Fruit fly (Drosophila melanogaster) whole organism, embryonic: ENCODE results near the gene CG10477.

Experiments
- Atf6 ChIP-seq: fragments of 200-800 bp; sonication (Bioruptor generic); IDR thresholded peaks from 2 replicates; pipeline ENCODE4 v1.3.6; 2022; ENCODE audit warnings: missing biosample characterization, missing genetic modification characterization
- C15 ChIP-seq: fragments of 200-800 bp; sonication (Bioruptor generic); IDR thresholded peaks from 3 replicates; pipeline ENCODE4 v1.3.6; 2022; ENCODE audit warnings: missing biosample characterization, missing genetic modification characterization
- CG11504 ChIP-seq: fragments of 200-800 bp; sonication (Bioruptor generic); optimal IDR thresholded peaks from 3 replicates; lab custom pipeline; 2019; ENCODE audit warnings: missing biosample characterization, mild to moderate bottlenecking, missing genetic modification characterization, moderate library complexity
- CG16815 ChIP-seq: fragments of 200-800 bp; sonication (Bioruptor generic); optimal IDR thresholded peaks from 3 replicates; lab custom pipeline; 2017; ENCODE audit warnings: missing biosample characterization, mild to moderate bottlenecking, missing genetic modification characterization
- CG17568 ChIP-seq: fragments of 200-800 bp; sonication (Bioruptor generic); optimal IDR thresholded peaks from 2 replicates; lab custom pipeline; 2018; ENCODE audit warnings: missing biosample characterization, mild to moderate bottlenecking, missing genetic modification characterization, moderate library complexity
- CG18764 ChIP-seq: fragments of 200-800 bp; sonication (Bioruptor generic); optimal IDR thresholded peaks from 3 replicates; lab custom pipeline; 2016; ENCODE audit warnings: missing biosample characterization, missing genetic modification characterization
- CG30020 ChIP-seq: fragments of 200-800 bp; optimal IDR thresholded peaks from 2 replicates; lab custom pipeline; 2019; ENCODE audit warnings: missing biosample characterization, mild to moderate bottlenecking, missing genetic modification characterization, moderate library complexity
- CG34224 ChIP-seq: fragments of 200-800 bp; sonication (Bioruptor generic); IDR thresholded peaks from 3 replicates; pipeline ENCODE4 v1.3.6; 2022; ENCODE audit warnings: missing biosample characterization, missing genetic modification characterization; ENCODE audit not compliant: partially characterized antibody
- CG4404 ChIP-seq: fragments of 200-800 bp; sonication (Bioruptor generic); IDR thresholded peaks from 2 replicates; pipeline ENCODE4 v1.3.6; 2022; ENCODE audit warnings: missing biosample characterization, missing genetic modification characterization
- CG4707 ChIP-seq: fragments of 200-800 bp; sonication (Bioruptor generic); optimal IDR thresholded peaks from 2 replicates; lab custom pipeline; 2018; ENCODE audit warnings: missing biosample characterization, mild to moderate bottlenecking, missing genetic modification characterization, moderate library complexity
- CG6683 ChIP-seq: fragments of 200-800 bp; sonication (Bioruptor generic); optimal IDR thresholded peaks from 2 replicates; lab custom pipeline; 2017; ENCODE audit warnings: missing biosample characterization, mild to moderate bottlenecking, missing genetic modification characterization, missing genetic modification reagents
- CG9437 ChIP-seq: fragments of 200-800 bp; sonication (Bioruptor generic); optimal IDR thresholded peaks from 2 replicates; lab custom pipeline; 2018; ENCODE audit warnings: missing biosample characterization, mild to moderate bottlenecking, missing genetic modification characterization
- CG9727 ChIP-seq: fragments of 200-800 bp; sonication (Bioruptor generic); optimal IDR thresholded peaks from 3 replicates; lab custom pipeline; 2017; ENCODE audit warnings: missing biosample characterization, mild to moderate bottlenecking, missing genetic modification characterization
- CG9797 ChIP-seq: fragments of 200-800 bp; sonication (Bioruptor generic); optimal IDR thresholded peaks from 3 replicates; lab custom pipeline; 2018; ENCODE audit warnings: missing biosample characterization, mild to moderate bottlenecking, missing genetic modification characterization
- CoRest ChIP-seq: fragments of 200-800 bp; sonication (Bioruptor generic); optimal IDR thresholded peaks from 3 replicates; lab custom pipeline; 2018; ENCODE audit warnings: missing biosample characterization, mild to moderate bottlenecking, missing genetic modification characterization, moderate library complexity
- Doc2 ChIP-seq: fragments of 200-800 bp; sonication (Bioruptor generic); IDR thresholded peaks from 2 replicates; pipeline ENCODE4 v1.3.6; 2022; ENCODE audit warnings: missing biosample characterization, missing genetic modification characterization
- HHEX ChIP-seq: fragments of 200-800 bp; sonication (Bioruptor generic); optimal IDR thresholded peaks from 3 replicates; lab custom pipeline; 2017; ENCODE audit warnings: missing biosample characterization, mild to moderate bottlenecking, missing genetic modification characterization, missing genetic modification reagents
- Hr78 ChIP-seq, 2 experiments: fragments of 200-800 bp in 1 of 2; fragments of >200 bp in 1 of 2; sonication (Bioruptor generic) in 1 of 2; optimal IDR thresholded peaks; 2 replicates each; lab custom pipeline; 2017 to 2019; ENCODE audit warnings: missing biosample characterization in 2 of 2, missing genetic modification characterization in 2 of 2, mild to moderate bottlenecking in 1 of 2, moderate library complexity in 1 of 2
- Mad ChIP-seq: fragments of 200-800 bp; sonication (Bioruptor generic); optimal IDR thresholded peaks from 2 replicates; lab custom pipeline; 2016; ENCODE audit warnings: missing biosample characterization, missing genetic modification characterization
- Max ChIP-seq: fragments of 200-800 bp; sonication (Bioruptor generic); optimal IDR thresholded peaks from 2 replicates; lab custom pipeline; 2016; ENCODE audit warnings: missing biosample characterization, mild to moderate bottlenecking, missing genetic modification characterization
- Myb ChIP-seq: fragments of 200-800 bp; sonication (Bioruptor generic); optimal IDR thresholded peaks from 2 replicates; lab custom pipeline; 2016; ENCODE audit warnings: missing biosample characterization, missing genetic modification characterization
- Neu2 ChIP-seq: fragments of 200-800 bp; sonication (Bioruptor generic); optimal IDR thresholded peaks from 3 replicates; lab custom pipeline; 2016; ENCODE audit warnings: missing biosample characterization, missing genetic modification characterization, borderline replicate concordance
- Rx ChIP-seq: fragments of 200-800 bp; sonication (Bioruptor generic); IDR thresholded peaks from 2 replicates; pipeline ENCODE4 v1.3.6; 2022; ENCODE audit warnings: missing biosample characterization, missing genetic modification characterization
- YL-1 ChIP-seq: fragments of 200-800 bp; sonication (Bioruptor generic); optimal IDR thresholded peaks from 3 replicates; lab custom pipeline; 2017; ENCODE audit warnings: missing biosample characterization, mild to moderate bottlenecking, missing genetic modification characterization
- ap ChIP-seq: fragments of 200-800 bp; sonication (Bioruptor generic); IDR thresholded peaks from 2 replicates; pipeline ENCODE4 v1.3.6; 2022; ENCODE audit warnings: missing biosample characterization, missing genetic modification characterization
- bbx ChIP-seq: fragments of 200-800 bp; sonication (Bioruptor generic); IDR thresholded peaks from 2 replicates; pipeline ENCODE4 v1.3.6; 2022; ENCODE audit warnings: missing biosample characterization, missing genetic modification characterization; ENCODE audit not compliant: partially characterized antibody
- crol ChIP-seq: fragments of 200-800 bp; sonication (Bioruptor generic); IDR thresholded peaks from 2 replicates; pipeline ENCODE4 v1.3.6; 2022; ENCODE audit warnings: missing biosample characterization, missing genetic modification characterization
- hbn ChIP-seq: fragments of 200-800 bp; sonication (Bioruptor generic); IDR thresholded peaks from 2 replicates; pipeline ENCODE4 v1.3.6; 2022; ENCODE audit warnings: missing biosample characterization, missing genetic modification characterization; ENCODE audit not compliant: partially characterized antibody
- ken ChIP-seq: fragments of 200-800 bp; sonication (Bioruptor generic); IDR thresholded peaks from 3 replicates; pipeline ENCODE4 v1.3.6; 2022; ENCODE audit warnings: missing biosample characterization, missing genetic modification characterization
- lab ChIP-seq: fragments of 200-800 bp; sonication (Bioruptor generic); optimal IDR thresholded peaks from 3 replicates; lab custom pipeline; 2017; ENCODE audit warnings: missing biosample characterization, missing genetic modification characterization, mild to moderate bottlenecking, moderate library complexity, missing genetic modification reagents
- lilli ChIP-seq: fragments of 200-800 bp; sonication (Bioruptor generic); optimal IDR thresholded peaks from 3 replicates; lab custom pipeline; 2016; ENCODE audit warnings: missing biosample characterization, missing genetic modification characterization
- maf-S ChIP-seq: fragments of 200-800 bp; sonication (Bioruptor generic); optimal IDR thresholded peaks from 2 replicates; lab custom pipeline; 2016; ENCODE audit warnings: missing biosample characterization, missing genetic modification characterization
- nom ChIP-seq: fragments of 200-800 bp; sonication (Bioruptor generic); optimal IDR thresholded peaks from 2 replicates; lab custom pipeline; 2017; ENCODE audit warnings: missing biosample characterization, missing genetic modification characterization, mild to moderate bottlenecking, moderate library complexity, missing genetic modification reagents
- pfk ChIP-seq: fragments of 200-800 bp; sonication (Bioruptor generic); optimal IDR thresholded peaks from 2 replicates; lab custom pipeline; 2018; ENCODE audit warnings: missing biosample characterization, mild to moderate bottlenecking, missing genetic modification characterization, moderate library complexity
- rib ChIP-seq: fragments of 200-800 bp; sonication (Bioruptor generic); IDR thresholded peaks from 2 replicates; pipeline ENCODE4 v1.3.6; 2022; ENCODE audit warnings: missing biosample characterization, missing genetic modification characterization
- scrt ChIP-seq: fragments of 200-800 bp; sonication (Bioruptor generic); optimal IDR thresholded peaks from 2 replicates; lab custom pipeline; 2018; ENCODE audit warnings: missing biosample characterization, mild to moderate bottlenecking, missing genetic modification characterization, moderate library complexity
- slbo ChIP-seq: fragments of 200-800 bp; sonication (Bioruptor generic); IDR thresholded peaks from 2 replicates; pipeline ENCODE4 v1.3.6; 2022; ENCODE audit warnings: missing biosample characterization, missing genetic modification characterization
- trem ChIP-seq: fragments of 200-800 bp; optimal IDR thresholded peaks from 3 replicates; lab custom pipeline; 2019; ENCODE audit warnings: missing biosample characterization, mild to moderate bottlenecking, missing genetic modification characterization, moderate library complexity
- tup ChIP-seq: fragments of 200-800 bp; sonication (Bioruptor generic); optimal IDR thresholded peaks from 2 replicates; lab custom pipeline; 2016; ENCODE audit warnings: missing biosample characterization, mild to moderate bottlenecking, missing genetic modification characterization, moderate library complexity
- twi ChIP-seq: fragments of 200-800 bp; optimal IDR thresholded peaks from 2 replicates; lab custom pipeline; 2019; ENCODE audit warnings: missing biosample characterization, mild to moderate bottlenecking, missing genetic modification characterization, moderate library complexity
- zfh2 ChIP-seq: fragments of 200-800 bp; sonication (Bioruptor generic); optimal IDR thresholded peaks from 2 replicates; lab custom pipeline; 2016; ENCODE audit warnings: missing biosample characterization, missing genetic modification characterization

The CG10477 gene

DNA sequence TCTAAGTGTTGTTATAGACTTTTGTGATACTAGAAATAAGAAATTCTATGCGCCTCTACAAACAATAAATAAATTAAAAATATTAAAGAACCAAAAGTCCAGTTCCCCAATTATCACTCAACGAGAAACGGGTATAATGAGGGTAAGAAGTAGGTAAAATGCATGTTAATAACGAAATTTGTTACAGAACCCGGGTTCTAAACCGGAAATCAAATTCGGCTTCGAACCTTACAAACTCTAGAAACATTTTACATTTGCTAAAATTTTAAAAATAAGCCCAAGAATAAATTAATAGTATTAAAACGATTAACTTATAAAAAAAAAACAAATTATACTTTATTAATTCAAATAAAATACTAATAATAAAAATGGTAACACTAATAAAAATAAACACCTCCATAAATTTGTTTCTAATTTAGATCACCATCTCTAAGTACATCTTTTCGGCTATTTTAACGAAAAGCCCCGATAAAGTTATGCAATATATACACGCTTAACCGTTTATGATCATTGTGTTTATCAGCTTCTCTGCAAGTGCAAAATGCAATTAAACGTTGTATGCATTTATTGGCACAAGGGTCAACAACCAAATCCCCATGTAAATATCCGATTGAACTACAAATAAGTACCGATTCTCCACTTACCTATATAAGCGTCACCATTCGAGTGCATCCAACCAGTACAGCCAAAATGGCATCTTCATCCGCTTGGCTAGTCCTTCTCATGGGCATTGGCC, 37.2 kb upstream of the CG10477 start, which contains the start of gene CG6602 (continued):
- TF ChIP-seq ken (GFP tag; lab: Robert Waterston, UW) (peak; percentile 84), tup (GFP tag; lab: Kevin White, UChicago) (no peak), CG30020 (tag; lab: Kevin White, UChicago) (no peak), lab (GFP tag; lab: Kevin White, UChicago) (peak; percentile 92), rib (GFP tag; lab: Robert Waterston, UW) (peak; percentile 40; the same call in 1 of the 2 replicates), hbn (GFP tag; lab: Robert Waterston, UW) (no peak), Rx (GFP tag; lab: Robert Waterston, UW) (peak; percentile 73), Mad (GFP tag; lab: Kevin White, UChicago) (peak; percentile 53), HHEX (peak; percentile 85), CG6683 (peak; percentile 72), Max (peak; percentile 50), CG11504 (tag; lab: Kevin White, UChicago) (peak; percentile 76), Atf6 (GFP tag; lab: Robert Waterston, UW) (peak; percentile 17; the same call in 1 of the 2 replicates), crol (GFP tag; lab: Robert Waterston, UW) (no peak), Hr78 (GFP tag; optimal IDR thresholded peaks at IDR 0.05; lab: Kevin White, UChicago) (no peak), maf-S (GFP tag; lab: Kevin White, UChicago) (peak; percentile 21), nom (GFP tag; lab: Kevin White, UChicago) (no peak), Neu2 (GFP tag; lab: Kevin White, UChicago) (no peak), Myb (GFP tag; lab: Kevin White, UChicago) (peak; percentile 8), trem (peak; percentile 34), CG34224 (GFP tag; lab: Robert Waterston, UW) (no peak), CG9797 (GFP tag; lab: Kevin White, UChicago) (no peak), bbx (GFP tag; lab: Robert Waterston, UW) (no peak), CoRest (tag; lab: Kevin White, UChicago) (peak; percentile 53), YL-1 (GFP tag; lab: Kevin White, UChicago) (peak; percentile 41), pfk (GFP tag; lab: Kevin White, UChicago) (peak; percentile 44), Doc2 (no peak), CG9437 (GFP tag; lab: Kevin White, UChicago) (peak; percentile 29), slbo (GFP tag; lab: Robert Waterston, UW) (peak; percentile 83), ap (GFP tag; lab: Robert Waterston, UW) (peak; percentile 43), zfh2 (peak; percentile 38), CG9727 (GFP tag; lab: Kevin White, UChicago) (peak; percentile 54), CG17568 (GFP tag; lab: Kevin White, UChicago) (no peak), lilli (GFP tag; lab: Kevin White, UChicago) (peak; percentile 18), twi (tag; lab: Kevin White, UChicago) (no peak), CG4707 (GFP tag; lab: Kevin White, UChicago) (peak; percentile 28), C15 (GFP tag; lab: Robert Waterston, UW) (peak; percentile 42; the same call in 1 of the 3 replicates), CG4404 (GFP tag; lab: Robert Waterston, UW) (0 out of 2 replicates have a peak, but pooled peaks have one; percentile 38), scrt (GFP tag; lab: Kevin White, UChicago) (peak; percentile 67), CG18764 (peak; percentile 71), CG16815 (peak; percentile 35)
